Worm (Caenorhabditis elegans) whole organism, young adult: ENCODE results near the gene nhr-79.

Experiments
- B0336.3 ChIP-seq: fragments of 200-800 bp; sonication (Bioruptor generic); IDR thresholded peaks from 2 replicates; pipeline ENCODE4 v1.3.6; 2022; ENCODE audit warnings: missing genetic modification characterization, missing compliant biosample characterization
- C06A6.2 ChIP-seq: fragments of 200-800 bp; sonication (Bioruptor generic); conservative IDR thresholded peaks from 2 replicates; pipeline ENCODE4 v1.3.6; 2022; ENCODE audit warnings: missing genetic modification characterization, missing compliant biosample characterization
- C17E4.6 ChIP-seq: fragments of 200-800 bp; sonication (Bioruptor generic); IDR thresholded peaks from 2 replicates; pipeline ENCODE4 v1.3.6; 2022; ENCODE audit warnings: missing genetic modification reagents, missing genetic modification characterization, missing compliant biosample characterization
- F22D6.2 ChIP-seq: sonication (generic microtip); optimal IDR thresholded peaks from 2 replicates; lab custom pipeline; 2016; ENCODE audit warnings: mild to moderate bottlenecking, missing genetic modification characterization, missing compliant biosample characterization
- F23B12.7 ChIP-seq: sonication (generic microtip); optimal IDR thresholded peaks from 2 replicates; lab custom pipeline; 2017; ENCODE audit warnings: missing genetic modification characterization, mild to moderate bottlenecking, missing compliant biosample characterization, antibody characterized with exemption, moderate library complexity; ENCODE audit not compliant: insufficient read depth
- F49E8.2 ChIP-seq: sonication (generic microtip); optimal IDR thresholded peaks from 3 replicates; lab custom pipeline; 2017; ENCODE audit warnings: missing genetic modification characterization, mild to moderate bottlenecking, missing compliant biosample characterization, antibody characterized with exemption, moderate library complexity; ENCODE audit not compliant: insufficient read depth
- F52B5.7 ChIP-seq: sonication (generic microtip); optimal IDR thresholded peaks from 2 replicates; lab custom pipeline; 2016; ENCODE audit warnings: mild to moderate bottlenecking, missing genetic modification characterization, missing compliant biosample characterization
- F57C9.4 ChIP-seq: sonication (generic microtip); optimal IDR thresholded peaks from 2 replicates; lab custom pipeline; 2017; ENCODE audit warnings: mild to moderate bottlenecking, missing genetic modification characterization, missing compliant biosample characterization
- K11D2.4 ChIP-seq: fragments of 200-800 bp; sonication (Bioruptor generic); IDR thresholded peaks from 2 replicates; pipeline ENCODE4 v1.3.6; 2022; ENCODE audit warnings: missing genetic modification reagents, missing genetic modification characterization, missing compliant biosample characterization
- T07F8.4 ChIP-seq: sonication (generic microtip); optimal IDR thresholded peaks from 2 replicates; lab custom pipeline; 2016; ENCODE audit warnings: mild to moderate bottlenecking, missing genetic modification characterization, moderate library complexity, missing compliant biosample characterization
- Y53G8AR.9 ChIP-seq: fragments of 200-800 bp; sonication (Bioruptor generic); conservative IDR thresholded peaks from 2 replicates; pipeline ENCODE4 v1.3.6; 2022; ENCODE audit warnings: missing genetic modification reagents, missing genetic modification characterization, missing compliant biosample characterization
- Y67H2A.10 ChIP-seq: fragments of 200-800 bp; sonication (Bioruptor generic); conservative IDR thresholded peaks from 2 replicates; pipeline ENCODE4 v1.3.6; 2022; ENCODE audit warnings: missing genetic modification reagents, missing genetic modification characterization, missing compliant biosample characterization
- Y79H2A.3 ChIP-seq: fragments of 200-800 bp; sonication (Bioruptor generic); conservative IDR thresholded peaks from 2 replicates; pipeline ENCODE4 v1.3.6; 2022; ENCODE audit warnings: missing genetic modification reagents, missing genetic modification characterization, missing compliant biosample characterization
- atf-7 ChIP-seq: sonication (generic microtip); optimal IDR thresholded peaks from 2 replicates; lab custom pipeline; 2017; ENCODE audit warnings: mild to moderate bottlenecking, missing genetic modification characterization, missing compliant biosample characterization
- athp-1 ChIP-seq: sonication (generic microtip); optimal IDR thresholded peaks from 2 replicates; lab custom pipeline; 2017; ENCODE audit warnings: mild to moderate bottlenecking, missing genetic modification characterization, missing compliant biosample characterization
- attf-6 ChIP-seq: fragments of 200-800 bp; sonication (Bioruptor generic); IDR thresholded peaks from 2 replicates; pipeline ENCODE4 v1.3.6; 2022; ENCODE audit warnings: missing genetic modification reagents, missing genetic modification characterization, missing compliant biosample characterization
- bed-2 ChIP-seq: fragments of 200-800 bp; sonication (Bioruptor generic); IDR thresholded peaks from 2 replicates; pipeline ENCODE4 v1.3.6; 2022; ENCODE audit warnings: missing genetic modification reagents, missing genetic modification characterization, missing compliant biosample characterization
- ccch-3 ChIP-seq: fragments of 200-800 bp; sonication (Bioruptor generic); optimal IDR thresholded peaks from 2 replicates; lab custom pipeline; 2018; ENCODE audit warnings: mild to moderate bottlenecking, missing genetic modification characterization, missing compliant biosample characterization
- ceh-100 ChIP-seq: fragments of 200-800 bp; sonication (Bioruptor generic); IDR thresholded peaks from 2 replicates; pipeline ENCODE4 v1.3.6; 2022; ENCODE audit warnings: missing genetic modification reagents, missing genetic modification characterization, missing compliant biosample characterization
- ceh-27 ChIP-seq: fragments of 200-800 bp; sonication (Bioruptor generic); optimal IDR thresholded peaks from 2 replicates; lab custom pipeline; 2018; ENCODE audit warnings: mild to moderate bottlenecking, missing genetic modification characterization, moderate library complexity, missing compliant biosample characterization
- ceh-40 ChIP-seq: fragments of 200-800 bp; sonication (Bioruptor generic); IDR thresholded peaks from 2 replicates; pipeline ENCODE4 v1.3.6; 2022; ENCODE audit warnings: missing genetic modification characterization, missing compliant biosample characterization
- dpff-1 ChIP-seq: sonication (generic microtip); optimal IDR thresholded peaks from 2 replicates; lab custom pipeline; 2017; ENCODE audit warnings: mild to moderate bottlenecking, missing genetic modification characterization, missing compliant biosample characterization
- dpl-1 ChIP-seq: fragments of 150-350 bp; optimal IDR thresholded peaks from 2 replicates; lab custom pipeline; 2014; ENCODE audit warnings: missing biosample characterization, missing genetic modification reagents, missing genetic modification characterization
- efl-1 ChIP-seq: fragments of 150-350 bp; optimal IDR thresholded peaks from 2 replicates; lab custom pipeline; 2014; ENCODE audit warnings: missing biosample characterization, missing genetic modification reagents, missing genetic modification characterization
- egl-18 ChIP-seq: fragments of 200-800 bp; sonication (Bioruptor generic); IDR thresholded peaks from 2 replicates; pipeline ENCODE4 v1.3.6; 2022; ENCODE audit warnings: missing genetic modification reagents, missing genetic modification characterization, missing compliant biosample characterization
- egl-44 ChIP-seq: fragments of 200-800 bp; sonication (Bioruptor generic); IDR thresholded peaks from 2 replicates; pipeline ENCODE4 v1.3.6; 2022; ENCODE audit warnings: missing genetic modification reagents, missing genetic modification characterization, missing compliant biosample characterization
- ets-4 ChIP-seq: fragments of 200-800 bp; sonication (Bioruptor generic); optimal IDR thresholded peaks from 2 replicates; lab custom pipeline; 2018; ENCODE audit warnings: mild to moderate bottlenecking, missing genetic modification characterization, missing compliant biosample characterization
- him-1 ChIP-seq: sonication (generic microtip); optimal IDR thresholded peaks from 2 replicates; lab custom pipeline; 2016; ENCODE audit warnings: missing genotype, missing genetic modification reagents, missing genetic modification characterization, missing compliant biosample characterization
- hlh-26 ChIP-seq: fragments of 200-800 bp; sonication (Bioruptor generic); conservative IDR thresholded peaks from 2 replicates; pipeline ENCODE4 v1.3.6; 2022; ENCODE audit warnings: missing genetic modification reagents, missing genetic modification characterization, missing compliant biosample characterization
- hmg-20 ChIP-seq: fragments of 200-800 bp; sonication (Bioruptor generic); IDR thresholded peaks from 2 replicates; pipeline ENCODE4 v1.3.6; 2022; ENCODE audit warnings: missing genetic modification reagents, missing genetic modification characterization, missing compliant biosample characterization
- hrde-1 ChIP-seq: sonication (generic microtip); optimal IDR thresholded peaks from 2 replicates; lab custom pipeline; 2016; ENCODE audit warnings: missing genetic modification characterization, mild to moderate bottlenecking, missing compliant biosample characterization, moderate library complexity, missing genotype, missing genetic modification reagents, borderline replicate concordance
- hsf-1 ChIP-seq: fragments of 200-800 bp; sonication (Bioruptor generic); IDR thresholded peaks from 2 replicates; pipeline ENCODE4 v1.3.6; 2022; ENCODE audit warnings: missing genetic modification reagents, missing genetic modification characterization, missing compliant biosample characterization
- lin-40 ChIP-seq: sonication (generic microtip); optimal IDR thresholded peaks from 2 replicates; lab custom pipeline; 2016; ENCODE audit warnings: missing genetic modification characterization, mild to moderate bottlenecking, missing compliant biosample characterization, missing genotype, missing genetic modification reagents
- lsl-1 ChIP-seq: fragments of 200-800 bp; sonication (Bioruptor generic); optimal IDR thresholded peaks from 2 replicates; lab custom pipeline; 2018; ENCODE audit warnings: mild to moderate bottlenecking, missing genetic modification characterization, moderate library complexity, missing compliant biosample characterization
- madf-6 ChIP-seq: fragments of 200-800 bp; sonication (Bioruptor generic); IDR thresholded peaks from 2 replicates; pipeline ENCODE4 v1.3.6; 2022; ENCODE audit warnings: missing genetic modification reagents, missing genetic modification characterization, missing compliant biosample characterization
- madf-8 ChIP-seq: fragments of 200-800 bp; sonication (Bioruptor generic); conservative IDR thresholded peaks from 2 replicates; pipeline ENCODE4 v1.3.6; 2022; ENCODE audit warnings: missing genetic modification reagents, missing genetic modification characterization, missing compliant biosample characterization
- mes-4 ChIP-seq: sonication (generic microtip); optimal IDR thresholded peaks from 2 replicates; lab custom pipeline; 2016; ENCODE audit warnings: missing genotype, missing genetic modification characterization, missing compliant biosample characterization
- nhr-179 ChIP-seq: sonication (generic microtip); optimal IDR thresholded peaks from 2 replicates; lab custom pipeline; 2016; ENCODE audit warnings: mild to moderate bottlenecking, missing genetic modification characterization, missing compliant biosample characterization
- nhr-27 ChIP-seq: fragments of 200-800 bp; sonication (Bioruptor generic); optimal IDR thresholded peaks from 2 replicates; lab custom pipeline; 2018; ENCODE audit warnings: mild to moderate bottlenecking, missing genetic modification characterization, moderate library complexity, missing compliant biosample characterization
- nhr-80 ChIP-seq: sonication (generic microtip); optimal IDR thresholded peaks from 2 replicates; lab custom pipeline; 2016; ENCODE audit warnings: missing genetic modification characterization, missing compliant biosample characterization
- nhr-90 ChIP-seq: sonication (generic microtip); optimal IDR thresholded peaks from 2 replicates; lab custom pipeline; 2016; ENCODE audit warnings: missing genotype, mild to moderate bottlenecking, missing genetic modification characterization, missing compliant biosample characterization
- rec-8 ChIP-seq, 2 experiments: sonication (generic microtip); optimal IDR thresholded peaks; 2 replicates each; lab custom pipeline; 2016; ENCODE audit warnings: mild to moderate bottlenecking in 2 of 2, missing genetic modification characterization in 2 of 2, missing genetic modification reagents in 2 of 2, missing genotype in 2 of 2, missing biosample characterization in 1 of 2, missing compliant biosample characterization in 1 of 2, moderate library complexity in 1 of 2
- snpc-1.1 ChIP-seq: sonication (generic microtip); optimal IDR thresholded peaks from 2 replicates; lab custom pipeline; 2017; ENCODE audit warnings: missing genetic modification characterization, mild to moderate bottlenecking, missing compliant biosample characterization, antibody characterized with exemption, moderate library complexity, missing genotype, missing genetic modification reagents; ENCODE audit not compliant: insufficient read depth
- snpc-3.4 ChIP-seq: sonication (generic microtip); optimal IDR thresholded peaks from 2 replicates; lab custom pipeline; 2017; ENCODE audit warnings: missing genetic modification characterization, mild to moderate bottlenecking, missing compliant biosample characterization, antibody characterized with exemption, moderate library complexity, missing genotype, missing genetic modification reagents
- somi-1 ChIP-seq: fragments of 200-800 bp; sonication (Bioruptor generic); optimal IDR thresholded peaks from 2 replicates; lab custom pipeline; 2018; ENCODE audit warnings: mild to moderate bottlenecking, missing genetic modification characterization, missing compliant biosample characterization
- tlf-1 ChIP-seq: fragments of 200-800 bp; sonication (Bioruptor generic); optimal IDR thresholded peaks from 2 replicates; lab custom pipeline; 2018; ENCODE audit warnings: mild to moderate bottlenecking, missing genetic modification characterization, missing compliant biosample characterization
- zfh-2 ChIP-seq: fragments of 200-800 bp; sonication (Bioruptor generic); conservative IDR thresholded peaks from 2 replicates; pipeline ENCODE4 v1.3.6; 2022; ENCODE audit warnings: missing genetic modification reagents, missing genetic modification characterization, missing compliant biosample characterization
- zim-3 ChIP-seq: sonication (generic microtip); optimal IDR thresholded peaks from 2 replicates; lab custom pipeline; 2017; ENCODE audit warnings: mild to moderate bottlenecking, missing genetic modification characterization, moderate library complexity, missing compliant biosample characterization
- ztf-28 ChIP-seq: fragments of 200-800 bp; sonication (Bioruptor generic); IDR thresholded peaks from 2 replicates; pipeline ENCODE4 v1.3.6; 2022; ENCODE audit warnings: missing genetic modification reagents, missing genetic modification characterization, missing compliant biosample characterization

The nhr-79 gene

ce11 chrV:19205450-19205849 is 6.2 kb downstream of the nhr-79 start (continued):
- TF ChIP-seq F49E8.2 (tag; lab: Kevin White, UChicago) = no peak
- no peak for TF ChIP-seq snpc-3.4 (tag; lab: Kevin White, UChicago)
- TF ChIP-seq tlf-1 = peak; percentile 22
- TF ChIP-seq madf-6 (GFP tag; lab: Robert Waterston, UW) = no peak
- no peak for TF ChIP-seq T07F8.4 (tag; lab: Kevin White, UChicago)
- no peak for TF ChIP-seq hrde-1 (tag; lab: Kevin White, UChicago)
- TF ChIP-seq B0336.3 = peak; percentile 53; the same call in 1 of the 2 replicates
- no peak for TF ChIP-seq snpc-1.1
- TF ChIP-seq bed-2 (GFP tag; lab: Robert Waterston, UW) = no peak
- no peak for TF ChIP-seq ceh-100 (GFP tag; lab: Robert Waterston, UW)
- no peak for TF ChIP-seq Y79H2A.3 (GFP tag; lab: Robert Waterston, UW)
- no peak for TF ChIP-seq Y67H2A.10 (GFP tag; lab: Robert Waterston, UW)
- no peak for TF ChIP-seq C06A6.2 (GFP tag; lab: Robert Waterston, UW)
- TF ChIP-seq hlh-26 (GFP tag; lab: Robert Waterston, UW) = no peak
- no peak for TF ChIP-seq nhr-179 (tag; lab: Kevin White, UChicago)
- no peak for TF ChIP-seq athp-1 (tag; lab: Kevin White, UChicago)
- TF ChIP-seq hmg-20 (GFP tag; lab: Robert Waterston, UW) = no peak
- TF ChIP-seq attf-6 = no peak
- no peak for TF ChIP-seq hsf-1 (GFP tag; lab: Robert Waterston, UW)
- no peak for TF ChIP-seq F57C9.4 (tag; lab: Kevin White, UChicago)
- TF ChIP-seq dpff-1 (tag; lab: Kevin White, UChicago) = no peak
- TF ChIP-seq nhr-90 (tag; lab: Kevin White, UChicago) = no peak
- peak; percentile 62 for TF ChIP-seq ets-4 (GFP tag; lab: Kevin White, UChicago)
- TF ChIP-seq mes-4 = no peak
- no peak for TF ChIP-seq C17E4.6 (GFP tag; lab: Robert Waterston, UW)
- no peak for TF ChIP-seq him-1 (tag; lab: Kevin White, UChicago)
- no peak for TF ChIP-seq zfh-2 (GFP tag; lab: Robert Waterston, UW)
- no peak for TF ChIP-seq ceh-27 (GFP tag; lab: Kevin White, UChicago)
- TF ChIP-seq efl-1 (GFP tag; lab: Kevin White, UChicago) = no peak
- TF ChIP-seq rec-8 (tag; optimal IDR thresholded peaks at IDR 0.05; lab: Kevin White, UChicago) = no peak
- TF ChIP-seq K11D2.4 (GFP tag; lab: Robert Waterston, UW) = no peak
- no peak for TF ChIP-seq zim-3 (tag; lab: Kevin White, UChicago)
- TF ChIP-seq ceh-40 (GFP tag; lab: Robert Waterston, UW) = no peak
- TF ChIP-seq madf-8 (GFP tag; lab: Robert Waterston, UW) = no peak
- no peak for TF ChIP-seq Y53G8AR.9
- TF ChIP-seq ztf-28 (GFP tag; lab: Robert Waterston, UW) = no peak
- no peak for TF ChIP-seq lin-40 (tag; lab: Kevin White, UChicago)
- TF ChIP-seq egl-18 (GFP tag; lab: Robert Waterston, UW) = no peak
- TF ChIP-seq somi-1 (GFP tag; lab: Kevin White, UChicago) = no peak
- TF ChIP-seq ccch-3 (GFP tag; lab: Kevin White, UChicago) = no peak
- TF ChIP-seq nhr-80 = peak; percentile 75
- TF ChIP-seq F52B5.7 = no peak
- 0 out of 2 replicates have a peak, but pooled peaks have one; percentile 32 for TF ChIP-seq egl-44 (GFP tag; lab: Robert Waterston, UW)
- peak; percentile 42 for TF ChIP-seq atf-7 (tag; lab: Kevin White, UChicago)
- TF ChIP-seq dpl-1 (GFP tag; lab: Kevin White, UChicago) = no peak
- no peak for TF ChIP-seq lsl-1 (GFP tag; lab: Kevin White, UChicago)
- no peak for TF ChIP-seq nhr-27 (tag; lab: Kevin White, UChicago)
- TF ChIP-seq F22D6.2 (tag; lab: Kevin White, UChicago) = no peak
- no peak for TF ChIP-seq F23B12.7 (tag; lab: Kevin White, UChicago)
